Worm (Caenorhabditis elegans) whole organism, midembryonic: ENCODE results near the gene rfl-1.
A peak's percentile ranks its signal among the peaks of the same experiment; 100 is the strongest.

ENCODE experiments used
- T22C8.4 ChIP-seq: fragments of 200-800 bp; sonication (Bioruptor generic); IDR thresholded peaks from 2 replicates; pipeline ENCODE4 v1.3.6; 2022; ENCODE audit warnings: missing genetic modification characterization, missing compliant biosample characterization
- cog-1 ChIP-seq: sonication (generic microtip); optimal IDR thresholded peaks from 2 replicates; lab custom pipeline; 2016; ENCODE audit warnings: missing genetic modification characterization, missing compliant biosample characterization
- flt-1 ChIP-seq: fragments of 200-800 bp; sonication (Bioruptor generic); IDR thresholded peaks from 2 replicates; pipeline ENCODE4 v1.3.6; 2022; ENCODE audit warnings: missing genetic modification characterization, missing compliant biosample characterization
- klf-2 ChIP-seq: fragments of 200-800 bp; sonication (Bioruptor generic); conservative IDR thresholded peaks from 2 replicates; pipeline ENCODE4 v1.3.6; 2022; ENCODE audit warnings: missing genetic modification reagents, missing genetic modification characterization, missing compliant biosample characterization
- med-1 ChIP-seq: sonication (generic microtip); optimal IDR thresholded peaks from 2 replicates; lab custom pipeline; 2017; ENCODE audit warnings: missing genetic modification characterization, mild to moderate bottlenecking, missing compliant biosample characterization, antibody characterized with exemption, missing genetic modification reagents; ENCODE audit not compliant: insufficient read depth
- ref-1 ChIP-seq: fragments of 200-800 bp; sonication (Bioruptor generic); conservative IDR thresholded peaks from 2 replicates; pipeline ENCODE4 v1.3.6; 2022; ENCODE audit warnings: missing genetic modification reagents, missing genetic modification characterization, missing compliant biosample characterization
- tab-1 ChIP-seq: fragments of 200-800 bp; sonication (Bioruptor generic); IDR thresholded peaks from 2 replicates; pipeline ENCODE4 v1.3.6; 2022; ENCODE audit warnings: missing genetic modification characterization, missing compliant biosample characterization
- ztf-23 ChIP-seq: fragments of 200-800 bp; sonication (Bioruptor generic); IDR thresholded peaks from 2 replicates; pipeline ENCODE4 v1.3.6; 2022; ENCODE audit warnings: missing genetic modification reagents, missing genetic modification characterization, missing compliant biosample characterization
- ztf-29 ChIP-seq: fragments of 200-800 bp; sonication (Bioruptor generic); IDR thresholded peaks from 2 replicates; pipeline ENCODE4 v1.3.6; 2022; ENCODE audit warnings: missing genetic modification reagents, missing genetic modification characterization, missing compliant biosample characterization

DNA sequence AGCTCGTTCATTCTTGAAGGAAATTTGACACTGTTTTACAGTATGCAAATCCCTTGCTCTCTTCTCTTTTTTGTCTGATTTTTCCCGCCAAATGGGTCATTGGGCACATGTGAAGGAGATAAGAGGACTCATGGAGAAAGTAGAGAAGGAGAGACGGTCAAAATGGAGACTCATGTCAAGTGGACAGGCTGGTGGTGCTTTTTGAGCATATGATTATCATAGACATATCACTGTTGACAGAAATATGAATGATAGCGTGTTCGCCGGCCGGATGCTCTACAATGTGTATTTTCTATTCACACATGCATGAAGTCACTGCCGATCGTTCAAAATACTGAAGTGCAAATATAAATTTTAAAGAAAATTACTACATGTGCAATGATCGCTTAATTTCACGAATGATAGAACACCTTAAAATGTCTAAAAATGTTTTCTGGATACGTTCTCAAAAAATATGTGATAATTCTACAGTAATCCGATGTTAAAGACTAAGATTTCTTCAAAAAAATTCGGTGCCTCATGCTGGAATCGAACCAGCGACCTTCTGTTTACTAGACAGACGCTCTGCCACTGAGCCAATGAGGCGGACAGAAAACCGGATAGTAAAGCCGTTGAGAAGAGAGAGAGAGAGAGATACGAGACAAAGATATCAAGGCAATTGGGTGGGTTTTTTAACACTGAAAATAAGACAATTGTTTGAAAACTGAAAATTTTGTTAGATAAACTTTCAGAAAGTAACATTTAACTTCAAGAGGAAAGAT is 9.2 kb downstream of the rfl-1 start:
- TF ChIP-seq tab-1 (GFP tag; lab: Robert Waterston, UW) (peak; percentile 76; the same call in 1 of the 2 replicates), ztf-29 (peak; percentile 38; the same call in 1 of the 2 replicates), flt-1 (peak; percentile 80), med-1 (GFP tag; lab: Kevin White, UChicago) (no peak), klf-2 (GFP tag; lab: Robert Waterston, UW) (no peak), cog-1 (no peak), T22C8.4 (peak; percentile 55; the same call in 1 of the 2 replicates), ref-1 (GFP tag; lab: Robert Waterston, UW) (0 out of 2 replicates have a peak, but pooled peaks have one; percentile 31), ztf-23 (GFP tag; lab: Robert Waterston, UW) (0 out of 2 replicates have a peak, but pooled peaks have one; percentile 11)
